Fruit fly (Drosophila melanogaster) whole organism, embryonic: ENCODE measurements around the gene CG11131.

Source experiments
- Bgb ChIP-seq: fragments of 200-800 bp; sonication (Bioruptor generic); IDR thresholded peaks from 2 replicates; pipeline ENCODE4 v1.3.6; 2022; ENCODE audit warnings: missing biosample characterization, missing genetic modification characterization; ENCODE audit not compliant: partially characterized antibody
- CG10979 ChIP-seq: fragments of 200-800 bp; sonication (Bioruptor generic); optimal IDR thresholded peaks from 2 replicates; lab custom pipeline; 2018; ENCODE audit warnings: missing biosample characterization, mild to moderate bottlenecking, missing genetic modification characterization, moderate library complexity
- CG12236 ChIP-seq: fragments of 200-800 bp; sonication (Bioruptor generic); optimal IDR thresholded peaks from 2 replicates; lab custom pipeline; 2016; ENCODE audit warnings: missing biosample characterization, missing genetic modification characterization
- CG12659 ChIP-seq: fragments of 200-800 bp; sonication (Bioruptor generic); optimal IDR thresholded peaks from 3 replicates; lab custom pipeline; 2017; ENCODE audit warnings: mild to moderate bottlenecking, missing biosample characterization, missing genetic modification reagents, missing genetic modification characterization
- CG12769 ChIP-seq: fragments of 200-800 bp; sonication (Bioruptor generic); optimal IDR thresholded peaks from 2 replicates; lab custom pipeline; 2019; ENCODE audit warnings: missing biosample characterization, mild to moderate bottlenecking, missing genetic modification characterization, moderate library complexity
- CG13894 ChIP-seq: fragments of 200-800 bp; sonication (Bioruptor generic); optimal IDR thresholded peaks from 3 replicates; lab custom pipeline; 2018; ENCODE audit warnings: missing biosample characterization, mild to moderate bottlenecking, missing genetic modification characterization, moderate library complexity
- CG14441 ChIP-seq: fragments of 200-800 bp; sonication (Bioruptor generic); IDR thresholded peaks from 2 replicates; pipeline ENCODE4 v1.3.6; 2022; ENCODE audit warnings: missing biosample characterization, missing genetic modification characterization
- CG16863 ChIP-seq: fragments of 200-800 bp; sonication (Bioruptor generic); optimal IDR thresholded peaks from 3 replicates; lab custom pipeline; 2016; ENCODE audit warnings: missing biosample characterization, missing genetic modification characterization
- CG17612 ChIP-seq: fragments of 200-800 bp; sonication (Bioruptor generic); IDR thresholded peaks from 2 replicates; pipeline ENCODE4 v1.3.6; 2022; ENCODE audit warnings: missing biosample characterization, missing genetic modification characterization
- CG18599 ChIP-seq: fragments of 200-800 bp; sonication (Bioruptor generic); optimal IDR thresholded peaks from 3 replicates; lab custom pipeline; 2017; ENCODE audit warnings: missing biosample characterization, missing genetic modification characterization, mild to moderate bottlenecking, moderate library complexity, missing genetic modification reagents
- CG2712 ChIP-seq: fragments of 200-800 bp; optimal IDR thresholded peaks from 3 replicates; lab custom pipeline; 2019; ENCODE audit warnings: missing biosample characterization, mild to moderate bottlenecking, missing genetic modification characterization, moderate library complexity
- CG2889 ChIP-seq: fragments of 200-800 bp; sonication (Bioruptor generic); IDR thresholded peaks from 3 replicates; pipeline ENCODE4 v1.3.6; 2022; ENCODE audit warnings: missing biosample characterization, missing genetic modification characterization
- CG3065 ChIP-seq: fragments of 200-800 bp; sonication (Bioruptor generic); optimal IDR thresholded peaks from 2 replicates; lab custom pipeline; 2016; ENCODE audit warnings: missing biosample characterization, missing genetic modification characterization
- CG4282 ChIP-seq: fragments of 200-800 bp; sonication (Bioruptor generic); optimal IDR thresholded peaks from 2 replicates; lab custom pipeline; 2016; ENCODE audit warnings: missing biosample characterization, missing genetic modification characterization
- CG4820 ChIP-seq: fragments of 200-800 bp; sonication (Bioruptor generic); optimal IDR thresholded peaks from 3 replicates; lab custom pipeline; 2016; ENCODE audit warnings: missing biosample characterization, missing genetic modification characterization
- CG6175 ChIP-seq: fragments of 200-800 bp; sonication (Bioruptor generic); IDR thresholded peaks from 3 replicates; pipeline ENCODE4 v1.3.6; 2022; ENCODE audit warnings: missing biosample characterization, missing genetic modification characterization
- CG6765 ChIP-seq: fragments of 200-800 bp; sonication (Bioruptor generic); optimal IDR thresholded peaks from 3 replicates; lab custom pipeline; 2017; ENCODE audit warnings: missing biosample characterization, mild to moderate bottlenecking, missing genetic modification characterization
- CG8089 ChIP-seq: fragments of 200-800 bp; sonication (Bioruptor generic); optimal IDR thresholded peaks from 3 replicates; lab custom pipeline; 2016; ENCODE audit warnings: missing biosample characterization, missing genetic modification characterization
- CG8478 ChIP-seq: fragments of >200 bp; optimal IDR thresholded peaks from 2 replicates; lab custom pipeline; 2018
- CG9727 ChIP-seq: fragments of 200-800 bp; sonication (Bioruptor generic); optimal IDR thresholded peaks from 3 replicates; lab custom pipeline; 2017; ENCODE audit warnings: missing biosample characterization, mild to moderate bottlenecking, missing genetic modification characterization
- CkIIα-i1 ChIP-seq: fragments of 200-800 bp; sonication (Bioruptor generic); IDR thresholded peaks from 2 replicates; pipeline ENCODE4 v1.3.6; 2022; ENCODE audit warnings: missing biosample characterization, missing genetic modification characterization
- HHEX ChIP-seq: fragments of 200-800 bp; sonication (Bioruptor generic); optimal IDR thresholded peaks from 3 replicates; lab custom pipeline; 2017; ENCODE audit warnings: missing biosample characterization, mild to moderate bottlenecking, missing genetic modification characterization, missing genetic modification reagents
- Hmx ChIP-seq: fragments of 200-800 bp; sonication (Bioruptor generic); optimal IDR thresholded peaks from 2 replicates; lab custom pipeline; 2016; ENCODE audit warnings: missing biosample characterization, missing genetic modification characterization
- Hr78 ChIP-seq, 2 experiments: fragments of 200-800 bp in 1 of 2; fragments of >200 bp in 1 of 2; sonication (Bioruptor generic) in 1 of 2; optimal IDR thresholded peaks; 2 replicates each; lab custom pipeline; 2017 to 2019; ENCODE audit warnings: missing biosample characterization in 2 of 2, missing genetic modification characterization in 2 of 2, mild to moderate bottlenecking in 1 of 2, moderate library complexity in 1 of 2
- Mrtf ChIP-seq: fragments of 200-800 bp; sonication (Bioruptor generic); IDR thresholded peaks from 3 replicates; pipeline ENCODE4 v1.3.6; 2022; ENCODE audit warnings: missing biosample characterization, missing genetic modification characterization
- NFAT ChIP-seq: fragments of 200-800 bp; sonication (Bioruptor generic); IDR thresholded peaks from 2 replicates; pipeline ENCODE4 v1.3.6; 2022; ENCODE audit warnings: missing biosample characterization, missing genetic modification characterization
- Sin3A ChIP-seq: fragments of >200 bp; optimal IDR thresholded peaks from 2 replicates; lab custom pipeline; 2018
- Six4 ChIP-seq: fragments of 200-800 bp; sonication (Bioruptor generic); optimal IDR thresholded peaks from 2 replicates; lab custom pipeline; 2016; ENCODE audit warnings: missing biosample characterization, missing genetic modification characterization
- Tbp ChIP-seq: fragments of >200 bp; optimal IDR thresholded peaks from 2 replicates; lab custom pipeline; 2018; ENCODE audit warnings: missing biosample characterization, missing genetic modification characterization
- Usf ChIP-seq: fragments of 200-800 bp; sonication (Bioruptor generic); optimal IDR thresholded peaks from 2 replicates; lab custom pipeline; 2017; ENCODE audit warnings: missing genotype, missing biosample characterization, missing genetic modification characterization
- YL-1 ChIP-seq: fragments of 200-800 bp; sonication (Bioruptor generic); optimal IDR thresholded peaks from 3 replicates; lab custom pipeline; 2017; ENCODE audit warnings: missing biosample characterization, mild to moderate bottlenecking, missing genetic modification characterization
- bbx ChIP-seq: fragments of 200-800 bp; sonication (Bioruptor generic); IDR thresholded peaks from 2 replicates; pipeline ENCODE4 v1.3.6; 2022; ENCODE audit warnings: missing biosample characterization, missing genetic modification characterization; ENCODE audit not compliant: partially characterized antibody
- bcd ChIP-seq: fragments of 200-800 bp; sonication (Bioruptor generic); optimal IDR thresholded peaks from 2 replicates; lab custom pipeline; 2017; ENCODE audit warnings: missing biosample characterization, mild to moderate bottlenecking, missing genetic modification characterization
- chinmo ChIP-seq: fragments of 200-800 bp; sonication (Bioruptor generic); IDR thresholded peaks from 4 replicates; pipeline ENCODE4 v1.3.6; 2022; ENCODE audit warnings: missing biosample characterization, missing genetic modification characterization; ENCODE audit not compliant: partially characterized antibody
- crol ChIP-seq: fragments of 200-800 bp; sonication (Bioruptor generic); IDR thresholded peaks from 2 replicates; pipeline ENCODE4 v1.3.6; 2022; ENCODE audit warnings: missing biosample characterization, missing genetic modification characterization
- dysf ChIP-seq: fragments of 200-800 bp; sonication (Bioruptor generic); IDR thresholded peaks from 3 replicates; pipeline ENCODE4 v1.3.6; 2022; ENCODE audit warnings: missing biosample characterization, missing genetic modification characterization
- fd3F ChIP-seq: fragments of 200-800 bp; sonication (Bioruptor generic); optimal IDR thresholded peaks from 2 replicates; lab custom pipeline; 2018; ENCODE audit warnings: missing biosample characterization, mild to moderate bottlenecking, missing genetic modification characterization, moderate library complexity
- fru ChIP-seq: fragments of >200 bp; optimal IDR thresholded peaks from 2 replicates; lab custom pipeline; 2017
- lab ChIP-seq: fragments of 200-800 bp; sonication (Bioruptor generic); optimal IDR thresholded peaks from 3 replicates; lab custom pipeline; 2017; ENCODE audit warnings: missing biosample characterization, missing genetic modification characterization, mild to moderate bottlenecking, moderate library complexity, missing genetic modification reagents
- lov ChIP-seq, 2 experiments: fragments of 200-800 bp in 1 of 2; fragments of >200 bp in 1 of 2; sonication (Bioruptor generic) in 1 of 2; IDR thresholded peaks in 1 of 2; optimal IDR thresholded peaks in 1 of 2; 2 replicates in 1 of 2; 3 replicates in 1 of 2; pipeline versions ENCODE4 v1.3.6 to Lab custom; 2017 to 2022; ENCODE audit warnings: missing biosample characterization in 1 of 2, missing genetic modification characterization in 1 of 2
- mam ChIP-seq: fragments of 200-800 bp; sonication (Bioruptor generic); optimal IDR thresholded peaks from 3 replicates; lab custom pipeline; 2016; ENCODE audit warnings: missing biosample characterization, missing genetic modification characterization
- mld ChIP-seq: fragments of 200-800 bp; sonication (Bioruptor generic); IDR thresholded peaks from 3 replicates; pipeline ENCODE4 v1.3.6; 2022; ENCODE audit warnings: missing biosample characterization, missing genetic modification characterization; ENCODE audit not compliant: partially characterized antibody
- nerfin-1 ChIP-seq: fragments of 200-800 bp; sonication (Bioruptor generic); optimal IDR thresholded peaks from 3 replicates; lab custom pipeline; 2019; ENCODE audit warnings: missing biosample characterization, mild to moderate bottlenecking, missing genetic modification characterization, moderate library complexity
- org-1 ChIP-seq: fragments of 200-800 bp; sonication (Bioruptor generic); optimal IDR thresholded peaks from 2 replicates; lab custom pipeline; 2017; ENCODE audit warnings: missing biosample characterization, missing genetic modification characterization
- peb ChIP-seq: fragments of 200-800 bp; sonication (Bioruptor generic); IDR thresholded peaks from 2 replicates; pipeline ENCODE4 v1.3.6; 2022; ENCODE audit warnings: missing biosample characterization, missing genetic modification characterization
- ro ChIP-seq: fragments of 200-800 bp; sonication (Bioruptor generic); IDR thresholded peaks from 2 replicates; pipeline ENCODE4 v1.3.6; 2022; ENCODE audit warnings: missing biosample characterization, missing genetic modification characterization
- sd ChIP-seq: fragments of 200-800 bp; sonication (Bioruptor generic); optimal IDR thresholded peaks from 3 replicates; lab custom pipeline; 2018; ENCODE audit warnings: missing biosample characterization, mild to moderate bottlenecking, missing genetic modification characterization, moderate library complexity
- shn ChIP-seq: fragments of 200-800 bp; sonication (Bioruptor generic); optimal IDR thresholded peaks from 3 replicates; lab custom pipeline; 2016; ENCODE audit warnings: missing biosample characterization, missing genetic modification characterization
- sob ChIP-seq: fragments of 200-800 bp; sonication (Bioruptor generic); IDR thresholded peaks from 2 replicates; pipeline ENCODE4 v1.3.6; 2022; ENCODE audit warnings: missing biosample characterization, missing genetic modification characterization
- tx ChIP-seq: fragments of 200-800 bp; sonication (Bioruptor generic); optimal IDR thresholded peaks from 2 replicates; lab custom pipeline; 2016; ENCODE audit warnings: missing biosample characterization, missing genetic modification characterization
- unpg ChIP-seq: fragments of 200-800 bp; sonication (Bioruptor generic); optimal IDR thresholded peaks from 3 replicates; lab custom pipeline; 2018; ENCODE audit warnings: missing biosample characterization, mild to moderate bottlenecking, missing genetic modification characterization, moderate library complexity
- usp ChIP-seq: fragments of >200 bp; optimal IDR thresholded peaks from 2 replicates; lab custom pipeline; 2017; ENCODE audit warnings: missing biosample characterization, missing genetic modification characterization

Gene CG11131

DNA sequence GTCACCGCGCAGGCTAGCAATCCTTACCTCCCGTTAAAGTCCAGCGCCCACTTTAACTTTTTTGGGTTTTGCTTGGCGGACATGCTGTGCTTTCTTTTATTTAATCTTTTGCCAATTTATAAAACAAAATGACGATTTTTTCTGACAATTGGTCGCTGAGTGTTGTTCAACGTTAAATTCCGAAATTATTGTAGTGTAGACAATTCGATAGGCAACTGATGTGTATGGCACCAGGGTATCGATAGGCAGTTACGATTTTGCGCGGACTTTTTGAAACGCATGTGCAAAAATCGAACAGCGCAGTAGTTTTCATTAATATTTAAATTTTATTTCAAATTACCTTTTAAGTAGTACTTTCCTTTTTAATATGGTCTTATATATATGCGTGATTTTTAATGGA is 30.5 kb upstream of the CG11131 start, which contains the start of gene EMC4 (continued):
- TF ChIP-seq org-1 (GFP tag; lab: Kevin White, UChicago) (no peak), bcd (peak; percentile 2), ro (GFP tag; lab: Robert Waterston, UW) (no peak), mam (peak; percentile 70), CG12659 (GFP tag; lab: Kevin White, UChicago) (peak; percentile 60), CG2889 (GFP tag; lab: Robert Waterston, UW) (no peak), lov (optimal IDR thresholded peaks at IDR 0.05; lab: Kevin White, UChicago) (no peak), lov (GFP tag; IDR thresholded peaks at IDR 0.05; lab: Robert Waterston, UW) (no peak), fd3F (GFP tag; lab: Kevin White, UChicago) (no peak), Sin3A (lab: Kevin White, UChicago) (peak; percentile 30), dysf (GFP tag; lab: Robert Waterston, UW) (no peak), CG8089 (GFP tag; lab: Kevin White, UChicago) (no peak), shn (GFP tag; lab: Kevin White, UChicago) (peak; percentile 24), CG18599 (GFP tag; lab: Kevin White, UChicago) (peak; percentile 38), CkIIα-i1 (GFP tag; lab: Robert Waterston, UW) (no peak), CG17612 (GFP tag; lab: Robert Waterston, UW) (no peak), CG10979 (peak; percentile 28), sob (peak; percentile 84), CG2712 (peak; percentile 36), Tbp (no peak), mld (no peak), Hr78 (GFP tag; optimal IDR thresholded peaks at IDR 0.05; lab: Kevin White, UChicago) (no peak), nerfin-1 (peak; percentile 14), NFAT (peak; percentile 25; the same call in 1 of the 2 replicates), bbx (GFP tag; lab: Robert Waterston, UW) (peak; percentile 76), fru (lab: Kevin White, UChicago) (no peak), Bgb (peak; percentile 80), HHEX (GFP tag; lab: Kevin White, UChicago) (peak; percentile 7), CG6765 (GFP tag; lab: Kevin White, UChicago) (no peak), tx (GFP tag; lab: Kevin White, UChicago) (peak; percentile 46), CG8478 (lab: Kevin White, UChicago) (no peak), Mrtf (GFP tag; lab: Robert Waterston, UW) (no peak), Usf (no peak), CG9727 (GFP tag; lab: Kevin White, UChicago) (no peak), YL-1 (GFP tag; lab: Kevin White, UChicago) (peak; percentile 96), CG3065 (GFP tag; lab: Kevin White, UChicago) (no peak), Six4 (GFP tag; lab: Kevin White, UChicago) (no peak), usp (GFP tag; lab: Kevin White, UChicago) (no peak), unpg (GFP tag; lab: Kevin White, UChicago) (peak; percentile 33), CG6175 (peak; percentile 21; the same call in 1 of the 3 replicates), crol (GFP tag; lab: Robert Waterston, UW) (no peak), CG13894 (tag; lab: Kevin White, UChicago) (peak; percentile 38), Hmx (GFP tag; lab: Kevin White, UChicago) (no peak), CG14441 (GFP tag; lab: Robert Waterston, UW) (no peak), chinmo (GFP tag; lab: Robert Waterston, UW) (no peak), CG4282 (GFP tag; lab: Kevin White, UChicago) (no peak), sd (tag; lab: Kevin White, UChicago) (no peak), CG4820 (GFP tag; lab: Kevin White, UChicago) (no peak), peb (0 out of 2 replicates have a peak, but pooled peaks have one; percentile 41), lab (peak; percentile 46), CG12236 (GFP tag; lab: Kevin White, UChicago) (no peak), CG16863 (peak; percentile 35), CG12769 (peak; percentile 30)
